Worm (Caenorhabditis elegans) whole organism, early embryonic: ENCODE measurements around the gene imp-2.
"Not testable (repeated sequence)": the region's sequence is repeated elsewhere in the genome, so short reads cannot be mapped to it uniquely, and the experiment has no call there.

Experiments
- ama-1 ChIP-seq: fragments of 150-350 bp; optimal IDR thresholded peaks from 2 replicates; lab custom pipeline; 2014
- pes-1 ChIP-seq: fragments of 200-800 bp; sonication (Bioruptor generic); IDR thresholded peaks from 2 replicates; pipeline ENCODE4 v1.3.6; 2022; ENCODE audit warnings: missing genetic modification reagents, missing genetic modification characterization, missing compliant biosample characterization
- tbx-37 ChIP-seq: fragments of 200-800 bp; sonication (Bioruptor generic); conservative IDR thresholded peaks from 2 replicates; pipeline ENCODE4 v1.3.6; 2022; ENCODE audit warnings: missing genetic modification reagents, missing genetic modification characterization, missing compliant biosample characterization

- not testable (repeated sequence) for TF ChIP-seq pes-1 (GFP tag; lab: Robert Waterston, UW); ama-1 (lab: Kevin White, UChicago); tbx-37 (GFP tag; lab: Robert Waterston, UW)
These were observed 47.8 kb downstream of the imp-2 start for ce11 chrIV:11070895-11071294.
